Worm (Caenorhabditis elegans): Measurements from ENCODE around the gene F34H10.1.

DNA sequence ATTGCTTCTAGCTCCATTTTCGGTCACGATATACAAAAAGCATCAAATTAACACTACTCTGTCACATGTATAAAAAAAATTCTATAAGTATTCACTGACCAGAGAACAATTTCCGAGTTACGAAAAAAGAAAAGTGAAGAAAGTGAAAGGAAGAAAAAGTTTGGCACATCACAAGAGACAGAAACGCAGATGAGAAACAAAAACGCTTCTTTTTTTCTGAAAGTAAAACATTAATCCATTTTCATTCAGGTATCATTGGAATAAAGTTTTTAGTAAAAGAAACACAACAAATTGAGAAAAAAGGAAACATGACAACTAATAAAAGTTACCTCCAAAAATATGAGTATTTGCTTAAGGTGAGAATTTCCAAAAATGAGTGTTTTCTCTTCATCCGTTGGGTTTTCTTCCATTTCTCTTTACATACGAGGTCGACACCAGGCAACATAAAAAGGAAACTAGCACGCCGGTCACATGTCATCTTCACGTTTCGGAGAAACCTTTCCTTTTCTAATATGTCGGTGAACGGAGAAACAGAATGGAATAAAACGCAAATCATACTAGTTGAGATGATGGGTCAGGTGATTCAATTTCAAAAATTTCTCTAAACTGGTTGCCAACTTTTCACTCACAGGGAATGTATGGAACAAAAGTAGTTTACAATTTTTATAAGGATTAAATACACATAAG, 17.0 kb downstream of the F34H10.1 start:
- TF ChIP-seq lin-15B (tag; optimal IDR thresholded peaks at IDR 0.05) (no peak), mab-9 (GFP tag; IDR thresholded peaks at IDR 0.05) (no peak), ceh-88 (GFP tag; IDR thresholded peaks at IDR 0.05) (0 out of 2 replicates have a peak, but pooled peaks have one; percentile 13), nhr-11 (tag; optimal IDR thresholded peaks at IDR 0.05) (no peak), ceh-90 (tag; optimal IDR thresholded peaks at IDR 0.05) (no peak), elt-3 (tag; optimal IDR thresholded peaks at IDR 0.05) (peak in 2 of 6 experiments; percentile 18 to 20), ztf-11 (tag; optimal IDR thresholded peaks at IDR 0.05) (no peak), mdl-1 (tag; optimal IDR thresholded peaks at IDR 0.05) (peak in 1 of 2 experiments; percentile 69), jun-1 (tag; optimal IDR thresholded peaks at IDR 0.05) (no peak), mep-1 (tag; optimal IDR thresholded peaks at IDR 0.05) (peak; percentile 60), skn-1 (tag; optimal IDR thresholded peaks at IDR 0.05) (peak; percentile 32), grh-1 (GFP tag; IDR thresholded peaks at IDR 0.05) (peak; percentile 71), blmp-1 (tag; optimal IDR thresholded peaks at IDR 0.05) (peak; percentile 99)

All from whole organism, L1 larva.